Worm (Caenorhabditis elegans): Measurements from ENCODE around the gene svh-5.

Gene svh-5

DNA sequence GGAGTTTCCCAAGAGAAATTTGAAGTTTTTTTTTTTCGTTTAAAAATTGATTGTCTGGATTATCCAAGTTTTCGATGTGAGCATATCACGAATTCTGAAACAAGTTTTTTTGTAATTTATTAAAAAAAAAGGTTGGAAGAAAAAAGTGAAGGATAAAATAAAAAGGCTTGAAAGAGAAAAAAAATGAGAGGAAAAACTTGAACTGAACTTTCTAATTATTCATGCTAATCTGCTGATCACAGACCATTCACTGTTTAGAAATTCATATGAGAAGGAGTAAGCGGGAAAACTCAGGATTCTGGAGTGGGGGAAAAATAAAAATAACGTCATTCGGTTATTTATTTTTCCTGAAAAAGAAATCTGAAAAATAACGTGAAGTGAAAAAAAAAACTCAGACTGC lies at the start of gene svh-5:
svh-5 (minus strand) TSS at position 101 of the 400 bp plus-strand sequence.
- no peak for TF ChIP-seq pha-4 (tag; optimal IDR thresholded peaks at IDR 0.05)
- no peak for TF ChIP-seq unc-39 (tag; optimal IDR thresholded peaks at IDR 0.05)
- no peak for TF ChIP-seq nhr-28 (tag; optimal IDR thresholded peaks at IDR 0.05)
- TF ChIP-seq hlh-1 (tag; optimal IDR thresholded peaks at IDR 0.05) = no peak
- TF ChIP-seq ces-1 (GFP tag; optimal IDR thresholded peaks at IDR 0.05) = no peak

DNA sequence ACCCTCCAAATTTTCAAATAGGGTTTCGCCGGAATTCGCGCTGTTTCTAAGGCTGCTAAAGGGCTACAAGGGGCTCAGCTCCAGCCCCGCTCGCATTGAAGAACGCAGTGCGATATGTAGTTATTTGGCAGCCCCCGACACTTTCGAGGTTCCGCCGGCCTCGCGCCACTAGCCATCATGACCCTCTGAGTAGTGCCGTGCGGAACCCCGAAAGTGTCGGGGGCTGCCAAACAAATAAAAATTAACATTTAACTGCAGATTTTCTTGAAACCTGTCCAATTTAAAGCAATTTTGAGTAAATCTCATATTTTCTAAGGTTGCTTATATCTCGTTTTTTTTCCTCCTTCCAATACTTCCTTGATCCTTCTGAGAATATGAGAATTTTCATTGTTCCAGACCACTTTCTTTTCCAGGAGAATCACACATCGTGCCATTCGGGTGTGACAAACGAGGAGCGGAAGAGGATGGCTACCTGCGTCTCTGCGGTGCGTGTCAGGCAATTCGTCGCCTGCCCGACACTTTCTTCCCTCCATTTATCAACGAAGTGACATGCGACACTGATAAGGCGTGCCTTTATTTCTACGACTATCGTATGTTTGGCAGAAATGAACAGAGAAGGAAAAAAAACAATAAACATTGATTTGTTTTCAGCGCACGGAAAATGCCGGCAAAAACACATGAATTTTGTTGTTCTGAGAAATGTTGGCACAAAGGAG lies 46.2 kb upstream of the svh-5 start:
- no peak for TF ChIP-seq mls-2 (tag; optimal IDR thresholded peaks at IDR 0.05)
- no peak for TF ChIP-seq ceh-39 (tag; optimal IDR thresholded peaks at IDR 0.05)
- no peak for TF ChIP-seq unc-62 (GFP tag; optimal IDR thresholded peaks at IDR 0.05)
- TF ChIP-seq nhr-28 (tag; optimal IDR thresholded peaks at IDR 0.05) = no peak
- no peak for TF ChIP-seq ztf-11 (tag; optimal IDR thresholded peaks at IDR 0.05)
- no peak for TF ChIP-seq pha-4 (tag; optimal IDR thresholded peaks at IDR 0.05)

DNA sequence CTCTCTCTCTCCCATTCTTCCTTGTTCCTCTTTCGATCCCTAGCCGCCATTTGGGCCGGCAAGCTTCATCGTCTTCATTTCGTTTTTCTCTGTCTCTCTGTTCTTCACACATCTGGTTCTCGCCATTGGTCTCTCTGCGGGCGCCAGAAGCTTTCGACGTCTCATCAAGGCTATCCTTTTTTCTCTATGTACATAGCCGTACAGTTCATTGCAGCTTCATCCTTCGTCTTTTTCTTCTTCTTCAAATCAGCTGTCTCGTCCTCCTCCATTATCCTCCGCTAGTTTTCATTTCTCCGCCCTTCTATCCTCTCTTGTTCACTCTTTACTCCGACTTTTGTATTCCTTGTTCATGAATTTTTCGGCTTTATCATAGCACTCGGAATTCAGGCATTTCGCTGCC lies 43.0 kb upstream of the svh-5 start, which contains the start of gene F39D8.3:
F39D8.3 (plus strand) TSS at position 301 of the 400 bp plus-strand sequence.
- TF ChIP-seq bed-3 (GFP tag; optimal IDR thresholded peaks at IDR 0.05) (no peak), hlh-1 (tag; optimal IDR thresholded peaks at IDR 0.05) (no peak), nhr-76 (tag; optimal IDR thresholded peaks at IDR 0.05) (no peak), sem-2 (GFP tag; optimal IDR thresholded peaks at IDR 0.05) (no peak), snpc-4 (tag; optimal IDR thresholded peaks at IDR 0.05) (no peak), ztf-11 (tag; optimal IDR thresholded peaks at IDR 0.05) (no peak), unc-120 (tag; optimal IDR thresholded peaks at IDR 0.05; ENCODE audit: poor library complexity, severe bottlenecking) (no peak), mab-5 (tag; optimal IDR thresholded peaks at IDR 0.05) (no peak), ceh-39 (tag; optimal IDR thresholded peaks at IDR 0.05) (no peak), nhr-2 (tag; optimal IDR thresholded peaks at IDR 0.05) (no peak), ceh-83 (GFP tag; optimal IDR thresholded peaks at IDR 0.05) (no peak), unc-39 (tag; optimal IDR thresholded peaks at IDR 0.05) (no peak)

DNA sequence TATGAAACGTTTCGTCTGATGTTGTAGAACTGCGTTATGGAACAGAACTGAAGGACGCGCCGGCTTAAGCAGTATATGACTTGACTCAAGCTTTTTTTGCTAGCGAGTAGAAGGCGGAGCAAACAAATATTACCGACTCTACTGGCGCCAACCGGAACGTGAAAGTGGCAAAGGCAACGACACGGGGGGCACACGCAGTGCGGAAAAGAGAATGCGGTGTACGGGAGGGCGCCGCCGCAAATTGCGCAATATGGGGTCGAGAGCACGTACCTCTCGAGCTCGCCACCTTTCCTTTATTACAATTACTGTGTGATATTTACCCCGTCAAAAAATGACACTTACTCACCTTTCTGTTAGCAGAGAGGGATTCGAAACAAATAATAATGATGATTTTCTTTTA lies 37.6 kb upstream of the svh-5 start, which contains the start of gene pqn-36:
pqn-36 (minus strand) TSS at position 268 of the 400 bp plus-strand sequence.
- no peak for TF ChIP-seq flh-1 (GFP tag; optimal IDR thresholded peaks at IDR 0.05)
- TF ChIP-seq tbx-8 (GFP tag; optimal IDR thresholded peaks at IDR 0.05) = no peak
- TF ChIP-seq ceh-43 (GFP tag; optimal IDR thresholded peaks at IDR 0.05) = no peak
- no peak for TF ChIP-seq drap-1 (GFP tag; optimal IDR thresholded peaks at IDR 0.05)
- no peak for TF ChIP-seq lin-32 (GFP tag; optimal IDR thresholded peaks at IDR 0.05)
- no peak for TF ChIP-seq unc-62 (GFP tag; optimal IDR thresholded peaks at IDR 0.05)
- no peak for TF ChIP-seq zip-8 (tag; optimal IDR thresholded peaks at IDR 0.05)
- no peak for TF ChIP-seq M03D4.4 (tag; optimal IDR thresholded peaks at IDR 0.05)
- no peak for TF ChIP-seq ztf-11 (tag; optimal IDR thresholded peaks at IDR 0.05)
- TF ChIP-seq nhr-2 (tag; optimal IDR thresholded peaks at IDR 0.05) = no peak
- TF ChIP-seq nhr-12 (tag; optimal IDR thresholded peaks at IDR 0.05) = no peak

DNA sequence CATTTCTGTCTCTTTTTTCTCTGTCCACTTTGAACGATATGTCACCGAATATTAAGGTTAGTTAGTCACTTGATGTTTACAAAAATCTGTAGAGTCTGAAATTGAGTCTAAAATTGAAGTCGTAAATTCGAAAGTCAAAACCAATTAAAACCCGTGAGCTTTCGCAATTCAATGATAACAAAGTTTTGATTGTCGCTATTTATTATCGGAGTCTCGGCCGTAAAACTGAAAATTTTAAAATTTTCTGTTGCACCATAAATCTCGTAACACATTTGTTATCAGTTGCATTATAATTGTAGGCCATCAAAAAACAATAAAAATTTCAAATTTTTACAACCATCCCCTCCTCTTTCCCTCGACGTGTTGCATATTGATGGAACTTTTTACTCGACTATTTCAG lies 31.0 kb upstream of the svh-5 start:
- TF ChIP-seq elt-3 (tag; optimal IDR thresholded peaks at IDR 0.05) = no peak
- TF ChIP-seq mep-1 (tag; optimal IDR thresholded peaks at IDR 0.05) = no peak
- TF ChIP-seq lin-13 (tag; optimal IDR thresholded peaks at IDR 0.05) = no peak
- no peak for TF ChIP-seq ztf-11 (tag; optimal IDR thresholded peaks at IDR 0.05)

DNA sequence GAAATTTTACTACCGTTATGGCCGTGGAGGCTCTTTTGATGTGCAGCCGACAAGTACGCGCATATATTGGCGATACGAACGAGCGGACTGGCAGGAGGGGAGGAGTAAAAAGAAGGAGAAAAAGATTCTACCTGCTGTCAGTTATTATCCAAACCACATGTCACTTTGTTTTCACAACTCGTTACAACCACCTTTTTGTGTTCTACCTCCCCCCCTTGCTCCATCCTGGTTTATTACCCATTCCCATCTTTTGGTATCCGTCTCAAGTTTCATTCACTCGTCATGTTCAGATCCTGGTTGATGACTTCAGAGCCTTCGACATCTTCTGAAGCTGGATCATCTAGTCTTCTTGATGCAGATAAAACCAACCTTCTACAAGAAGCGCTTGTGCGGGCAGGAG lies 30.0 kb upstream of the svh-5 start, which contains the start of gene psa-3:
psa-3 (plus strand) TSS at position 301 of the 400 bp plus-strand sequence.
- no peak for TF ChIP-seq ztf-11 (tag; optimal IDR thresholded peaks at IDR 0.05)
- no peak for TF ChIP-seq cnd-1 (tag; optimal IDR thresholded peaks at IDR 0.05)
- no peak for TF ChIP-seq flh-1 (GFP tag; optimal IDR thresholded peaks at IDR 0.05)
- TF ChIP-seq bed-3 (GFP tag; optimal IDR thresholded peaks at IDR 0.05) = no peak
- TF ChIP-seq hlh-1 (tag; optimal IDR thresholded peaks at IDR 0.05) = no peak
- no peak for TF ChIP-seq nhr-76 (tag; optimal IDR thresholded peaks at IDR 0.05)
- TF ChIP-seq lin-32 (GFP tag; optimal IDR thresholded peaks at IDR 0.05) = no peak
- TF ChIP-seq zip-8 (tag; optimal IDR thresholded peaks at IDR 0.05) = no peak
- no peak for TF ChIP-seq drap-1 (GFP tag; optimal IDR thresholded peaks at IDR 0.05)
- no peak for TF ChIP-seq M03D4.4 (tag; optimal IDR thresholded peaks at IDR 0.05)
- TF ChIP-seq mep-1 (tag; optimal IDR thresholded peaks at IDR 0.05) = no peak
- TF ChIP-seq mab-5 (tag; optimal IDR thresholded peaks at IDR 0.05) = no peak
- TF ChIP-seq mls-2 (tag; optimal IDR thresholded peaks at IDR 0.05) = no peak
- TF ChIP-seq unc-62 (GFP tag; optimal IDR thresholded peaks at IDR 0.05) = no peak
- TF ChIP-seq elt-1 (tag; optimal IDR thresholded peaks at IDR 0.05; ENCODE audit: borderline replicate concordance, insufficient read depth) = no peak
- no peak for TF ChIP-seq nhr-2 (tag; optimal IDR thresholded peaks at IDR 0.05)
- no peak for TF ChIP-seq unc-39 (tag; optimal IDR thresholded peaks at IDR 0.05)
- no peak for TF ChIP-seq lin-13 (tag; optimal IDR thresholded peaks at IDR 0.05)
- TF ChIP-seq ceh-43 (GFP tag; optimal IDR thresholded peaks at IDR 0.05) = no peak

Data from whole organism, mixed stage, embryonic.